Worm (Caenorhabditis elegans) whole organism, L4/young adult: ENCODE data around the gene tag-180.

Experiments
- W03F9.2 ChIP-seq: fragments of 150-350 bp; optimal IDR thresholded peaks from 2 replicates; lab custom pipeline; 2014; ENCODE audit warnings: missing biosample characterization, missing genetic modification characterization
- dao-5 ChIP-seq: sonication (generic microtip); optimal IDR thresholded peaks from 2 replicates; lab custom pipeline; 2016; ENCODE audit warnings: missing genotype, missing genetic modification characterization, moderate library complexity, missing compliant biosample characterization
- him-1 ChIP-seq: sonication (generic microtip); optimal IDR thresholded peaks from 2 replicates; lab custom pipeline; 2016; ENCODE audit warnings: missing genotype, missing genetic modification reagents, missing genetic modification characterization, missing compliant biosample characterization

The tag-180 gene

DNA sequence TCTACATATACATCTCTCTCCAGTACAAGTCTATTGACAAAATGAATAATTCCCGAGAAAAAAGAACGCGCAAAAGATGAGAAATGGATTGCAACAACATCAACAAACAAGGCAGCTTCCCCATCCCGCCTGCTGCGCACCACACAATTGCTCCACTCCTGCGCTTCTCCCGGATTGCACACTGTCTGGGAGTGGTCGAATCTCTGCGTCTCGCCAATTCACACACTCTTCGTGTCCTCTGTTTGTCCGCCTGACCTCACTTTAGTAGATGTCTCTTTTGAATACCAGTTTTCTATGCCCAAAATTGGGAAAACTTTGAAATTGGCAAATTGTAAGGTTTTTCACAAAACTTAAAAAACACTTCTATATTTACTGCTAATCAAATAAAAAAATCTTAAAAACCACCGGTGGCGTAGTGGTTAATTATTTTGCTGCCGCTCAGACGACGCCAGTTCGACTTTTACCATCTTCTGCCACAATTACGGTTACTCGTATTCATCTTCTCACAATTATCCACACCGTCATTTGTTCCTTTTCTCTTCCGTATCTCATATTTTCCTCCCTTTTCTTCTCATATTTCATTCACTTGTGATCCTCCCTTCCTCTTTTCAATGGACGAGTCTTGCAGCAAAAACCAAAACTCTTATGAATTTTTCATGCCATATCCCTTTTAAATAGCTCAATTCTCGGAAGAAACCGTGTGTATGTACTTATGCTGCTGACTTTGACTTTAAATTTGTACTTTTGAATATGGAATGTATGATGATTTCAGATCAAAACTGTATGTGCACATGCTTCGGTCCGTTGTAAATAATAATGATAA lies 23.4 kb downstream of the tag-180 start, which contains the start of gene rsf-1:
TSS of gene rsf-1 (plus strand) at position 773 of the 823 bp plus-strand sequence.
- TF ChIP-seq dao-5: no peak
- no peak for TF ChIP-seq him-1 (tag; lab: Kevin White, UChicago)
- TF ChIP-seq W03F9.2: no peak

DNA sequence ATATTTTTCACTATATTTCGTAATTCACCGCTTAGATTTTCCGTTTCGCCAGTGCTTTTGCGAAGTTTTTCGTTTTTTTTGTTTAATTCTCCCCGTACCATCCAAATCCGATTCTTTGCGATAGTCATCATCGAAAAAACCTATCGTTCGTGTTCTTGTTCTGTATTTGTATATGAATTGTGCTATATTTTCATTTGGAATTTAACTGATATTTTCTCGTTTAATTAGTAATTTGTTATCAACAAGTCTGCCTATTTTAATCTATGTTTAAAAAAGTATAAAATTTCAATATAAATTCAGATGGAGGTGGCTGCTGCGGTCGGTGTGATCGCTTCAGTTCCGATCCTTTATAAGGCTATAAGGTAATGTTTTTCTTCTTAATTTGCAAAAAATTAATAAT lies 26.6 kb downstream of the tag-180 start, which contains the start of gene samp-1:
TSS of gene samp-1 (plus strand) at position 301 of the 400 bp plus-strand sequence.
- no peak for TF ChIP-seq him-1 (tag; lab: Kevin White, UChicago)
- TF ChIP-seq W03F9.2: no peak

DNA sequence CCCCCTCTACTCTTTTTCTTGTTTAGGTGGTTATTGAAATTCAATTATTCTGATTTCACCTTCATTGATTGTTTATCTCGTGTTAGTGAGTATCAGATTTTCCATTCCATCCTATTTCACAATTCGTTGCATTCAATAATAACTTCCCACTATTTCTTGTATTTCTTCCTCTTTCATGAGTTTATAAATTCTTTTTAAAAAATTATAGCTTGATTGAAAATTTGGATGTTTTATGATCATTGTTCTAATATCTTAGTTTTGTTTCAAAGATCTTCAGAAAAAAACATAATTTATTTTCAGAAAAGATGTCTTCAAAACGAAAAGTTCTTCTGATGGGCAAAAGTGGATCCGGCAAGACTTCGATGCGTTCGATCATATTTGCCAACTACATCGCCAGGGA lies 28.2 kb downstream of the tag-180 start, which contains the start of gene raga-1:
TSS of gene raga-1 (plus strand) at position 301 of the 400 bp plus-strand sequence.
- no peak for TF ChIP-seq dao-5
- no peak for TF ChIP-seq W03F9.2
- TF ChIP-seq him-1 (tag; lab: Kevin White, UChicago): no peak

DNA sequence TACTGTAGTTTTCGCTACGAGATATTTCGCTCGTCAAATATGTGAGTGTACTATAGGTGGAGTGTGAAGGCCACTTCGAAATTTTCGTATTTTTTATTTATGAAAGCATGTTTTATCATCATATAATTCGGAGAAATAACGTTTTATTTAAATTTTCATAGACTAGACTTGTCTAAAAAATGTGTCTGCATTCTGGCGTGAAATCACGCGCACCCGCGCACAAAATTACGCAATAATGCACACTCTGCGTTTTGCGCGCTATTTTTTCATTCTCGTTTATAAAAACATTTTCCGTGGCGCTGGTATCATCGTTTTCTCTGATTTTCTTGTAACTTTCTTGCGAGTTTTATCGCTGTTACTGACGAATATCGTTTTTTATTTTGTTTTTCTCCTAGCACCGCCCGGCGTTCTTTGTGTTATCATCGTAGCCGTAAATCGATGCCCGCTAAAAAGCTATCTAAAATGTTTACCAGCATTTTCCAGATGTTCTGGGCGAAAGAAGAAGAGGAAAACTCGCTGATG lies 32.0 kb downstream of the tag-180 start, which contains the start of gene saps-1:
TSS of gene saps-1 (plus strand) at position 472 of the 522 bp plus-strand sequence.
- no peak for TF ChIP-seq dao-5
- peak; percentile 31 for TF ChIP-seq W03F9.2

DNA sequence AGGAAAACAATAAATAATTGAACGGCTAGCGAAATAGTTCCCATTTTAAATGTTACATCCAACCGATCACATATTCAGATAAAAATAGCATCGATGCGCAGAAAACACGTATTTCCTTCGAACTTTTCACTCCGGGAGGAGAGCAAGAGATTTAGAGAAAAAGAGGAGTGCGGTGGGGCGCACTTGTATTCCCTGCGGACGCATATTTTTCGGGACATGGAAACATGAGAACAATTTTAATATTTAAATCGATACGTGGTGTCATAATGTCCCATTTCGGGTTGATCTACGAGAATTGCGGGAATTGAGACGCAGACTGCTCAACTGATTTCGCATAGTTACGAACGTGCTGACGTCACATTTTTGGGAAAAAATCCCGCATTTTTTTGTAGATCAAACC lies 35.8 kb downstream of the tag-180 start, which contains the start of gene C47G2.4:
TSS of gene C47G2.4 (minus strand) at position 174 of the 400 bp plus-strand sequence.
- TF ChIP-seq him-1 (tag; lab: Kevin White, UChicago) (no peak), dao-5 (no peak), W03F9.2 (peak; percentile 69)

DNA sequence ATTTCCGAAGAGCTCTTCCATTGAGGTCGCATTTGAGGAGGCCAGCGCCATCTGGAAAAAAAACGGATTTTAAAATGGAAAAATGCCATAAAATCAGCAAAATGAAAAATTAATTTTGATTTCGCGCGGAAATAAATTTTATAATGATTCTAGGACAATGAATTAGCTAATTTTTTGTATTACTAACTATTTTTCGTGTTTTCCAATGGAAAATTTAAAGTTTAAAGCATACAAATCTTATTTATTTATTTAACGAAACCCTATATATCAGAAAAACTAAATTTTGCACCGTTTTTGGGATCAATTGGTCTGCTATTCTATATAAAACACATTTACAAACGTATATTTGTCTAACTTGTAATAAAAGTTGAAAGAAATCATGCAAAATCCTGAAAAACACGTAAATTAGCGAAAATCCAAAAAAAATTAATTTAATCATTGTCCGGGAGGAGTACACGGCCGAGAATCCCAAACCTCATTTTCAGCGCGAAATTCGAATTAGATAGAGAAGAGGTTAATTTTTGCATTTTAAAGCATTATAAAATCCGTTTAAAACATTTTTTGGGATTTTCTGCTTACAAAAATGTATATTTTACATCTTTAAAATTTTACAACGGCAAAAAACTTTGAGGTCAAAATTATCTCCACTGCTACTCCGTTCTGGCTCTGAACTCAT lies 39.0 kb downstream of the tag-180 start, which contains the start of gene C47G2.3:
TSS of gene C47G2.3 (minus strand) at position 51 of the 676 bp plus-strand sequence.
- TF ChIP-seq W03F9.2 (peak; percentile 71), dao-5 (no peak), him-1 (tag; lab: Kevin White, UChicago) (peak; percentile 5)

DNA sequence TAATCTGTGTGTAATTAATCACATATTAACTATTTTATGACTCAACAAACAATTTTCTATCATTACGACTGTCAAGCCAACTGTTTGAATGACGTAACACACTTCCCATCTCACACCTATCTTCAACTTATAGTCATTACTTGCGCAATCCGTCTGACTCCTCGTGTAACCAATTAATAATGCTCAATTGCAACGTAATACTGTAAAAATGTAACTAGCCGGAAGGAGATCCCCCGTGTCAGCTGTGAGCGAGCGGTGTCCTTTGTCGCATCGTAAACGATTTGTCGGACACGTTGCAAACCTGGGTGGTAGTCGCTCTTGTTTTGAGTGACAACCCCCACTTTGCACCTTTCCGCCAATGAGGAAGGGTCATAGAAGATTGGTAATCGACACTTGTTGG lies 41.1 kb downstream of the tag-180 start:
- TF ChIP-seq W03F9.2 (no peak), him-1 (tag; lab: Kevin White, UChicago) (no peak), dao-5 (no peak)

DNA sequence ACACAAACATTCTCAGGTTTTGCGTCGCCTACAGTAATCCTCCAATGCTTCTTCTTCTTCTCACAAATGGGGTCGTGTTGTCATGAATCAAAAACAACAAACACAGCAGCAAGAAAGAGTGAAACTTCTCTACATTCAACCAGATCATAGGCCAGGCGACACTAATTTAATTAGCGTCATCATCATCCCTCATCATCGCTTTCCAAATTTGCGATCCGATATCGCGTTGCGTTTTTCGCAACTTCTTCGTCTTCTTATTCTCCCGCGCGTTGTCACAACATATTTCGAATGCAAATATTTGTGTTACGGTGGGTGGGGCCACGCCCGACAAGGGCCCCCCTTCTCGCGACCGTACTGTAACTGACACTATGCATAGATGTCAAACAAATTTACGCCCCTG lies 42.8 kb downstream of the tag-180 start:
- no peak for TF ChIP-seq W03F9.2
- TF ChIP-seq dao-5: no peak
- no peak for TF ChIP-seq him-1 (tag; lab: Kevin White, UChicago)

DNA sequence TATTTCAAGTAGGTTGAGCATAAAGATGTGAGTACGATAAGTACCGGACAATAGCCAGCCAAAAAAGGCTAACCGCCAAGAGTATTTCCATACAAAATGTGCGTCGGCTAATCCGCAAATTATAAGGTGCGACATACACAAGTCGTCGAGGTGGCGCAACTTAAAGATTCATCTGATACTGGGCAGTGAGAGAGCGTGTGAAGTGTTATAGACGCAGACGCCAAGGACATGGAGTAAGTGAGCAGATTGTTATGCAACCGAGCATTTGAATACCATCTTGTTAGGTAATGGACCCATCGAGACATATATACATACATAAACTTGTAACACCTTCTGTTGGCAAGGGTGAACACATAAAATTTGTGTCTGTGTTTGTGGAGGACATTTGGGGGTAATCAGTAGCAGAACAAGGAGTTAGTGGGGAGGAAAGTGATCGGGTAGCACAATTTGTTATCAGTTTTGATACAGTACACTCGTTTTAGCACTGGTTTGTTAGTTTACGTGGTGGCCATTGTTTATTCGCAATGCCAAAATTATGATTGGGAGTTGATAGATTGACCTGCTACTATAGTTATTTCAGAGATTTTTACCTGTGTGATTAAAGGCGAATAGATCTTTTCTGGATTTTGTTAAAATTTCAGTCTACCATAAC lies 43.8 kb downstream of the tag-180 start:
- no peak for TF ChIP-seq dao-5
- TF ChIP-seq W03F9.2: no peak
- no peak for TF ChIP-seq him-1 (tag; lab: Kevin White, UChicago)

DNA sequence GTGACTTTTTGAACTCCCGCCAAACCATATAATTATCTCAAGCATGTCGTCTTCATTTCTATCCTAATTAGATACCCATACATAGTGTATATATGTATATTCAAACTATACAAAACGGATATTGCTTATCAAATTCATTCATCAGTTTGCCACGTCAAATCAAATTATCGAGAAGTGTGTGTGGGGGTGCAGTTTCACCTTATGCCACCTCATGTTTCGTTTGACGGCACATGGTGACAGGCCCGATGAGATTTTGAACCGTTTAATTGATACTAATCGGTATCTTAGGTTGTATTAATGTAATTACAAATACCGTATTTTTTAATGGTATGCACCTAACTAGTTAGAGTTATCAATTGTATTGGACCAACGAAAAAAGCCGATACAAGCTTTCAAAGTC lies 44.5 kb downstream of the tag-180 start:
- TF ChIP-seq him-1 (tag; lab: Kevin White, UChicago) (no peak), W03F9.2 (no peak), dao-5 (no peak)

DNA sequence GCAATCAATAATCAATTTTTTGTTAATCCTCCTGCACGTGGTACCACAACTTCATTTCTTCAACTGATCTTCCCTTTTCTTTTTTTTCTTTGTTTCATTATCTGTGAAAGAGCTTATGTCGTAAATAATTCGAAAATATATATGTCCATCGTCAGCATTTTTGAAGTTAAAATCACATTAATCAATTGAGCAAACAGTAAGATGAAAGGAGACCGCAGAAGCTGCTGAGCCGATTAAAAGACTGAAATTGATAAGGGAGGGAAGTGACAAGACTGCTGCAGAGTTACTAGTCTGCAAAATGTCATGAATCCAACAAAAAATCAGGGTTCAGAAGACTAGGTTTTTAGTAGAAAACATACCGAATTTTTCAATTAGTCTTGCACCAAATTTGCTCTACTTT lies 45.4 kb downstream of the tag-180 start:
- no peak for TF ChIP-seq dao-5
- no peak for TF ChIP-seq him-1 (tag; lab: Kevin White, UChicago)
- no peak for TF ChIP-seq W03F9.2

DNA sequence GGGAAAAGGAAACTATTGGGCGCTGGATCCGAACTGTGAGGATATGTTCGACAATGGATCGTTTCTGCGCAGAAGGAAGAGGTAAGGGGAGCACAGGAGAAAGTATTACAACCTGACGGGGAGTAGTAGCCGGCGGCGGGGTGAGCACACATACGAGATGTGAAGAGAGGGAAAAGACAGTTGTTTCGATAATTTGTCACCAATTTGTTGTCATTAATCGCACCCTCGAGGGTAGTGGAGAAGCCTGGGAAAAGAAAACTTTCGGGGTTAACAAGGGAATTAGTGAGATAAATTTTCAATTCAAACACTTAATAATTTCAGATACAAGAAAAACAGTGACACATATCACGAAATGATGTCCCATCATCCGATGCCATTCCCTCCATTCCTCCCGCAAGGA lies 46.2 kb downstream of the tag-180 start:
- TF ChIP-seq dao-5 (no peak), W03F9.2 (no peak), him-1 (tag; lab: Kevin White, UChicago) (no peak)

DNA sequence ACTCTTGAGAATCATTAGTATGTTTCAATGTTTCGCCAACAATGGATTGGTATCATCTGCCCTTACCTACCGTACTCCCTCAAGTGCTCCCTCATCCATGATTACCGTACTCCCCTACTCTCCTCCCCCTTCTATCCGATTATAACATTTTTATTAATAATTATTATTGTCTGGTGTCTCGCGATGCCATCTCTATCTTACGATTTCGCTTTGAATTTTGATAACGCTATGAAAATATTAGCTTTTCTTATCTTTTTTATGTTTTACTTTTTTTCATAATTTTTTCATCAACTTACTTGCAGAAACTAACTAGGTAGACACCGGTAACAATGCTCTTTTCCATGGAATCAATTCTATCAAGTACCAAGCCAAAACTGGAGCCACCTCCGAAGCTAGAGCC lies 47.6 kb downstream of the tag-180 start, which contains the start of gene unc-130:
TSS of gene unc-130 (plus strand) at position 301 of the 400 bp plus-strand sequence.
- TF ChIP-seq dao-5 (no peak), him-1 (tag; lab: Kevin White, UChicago) (no peak), W03F9.2 (no peak)

DNA sequence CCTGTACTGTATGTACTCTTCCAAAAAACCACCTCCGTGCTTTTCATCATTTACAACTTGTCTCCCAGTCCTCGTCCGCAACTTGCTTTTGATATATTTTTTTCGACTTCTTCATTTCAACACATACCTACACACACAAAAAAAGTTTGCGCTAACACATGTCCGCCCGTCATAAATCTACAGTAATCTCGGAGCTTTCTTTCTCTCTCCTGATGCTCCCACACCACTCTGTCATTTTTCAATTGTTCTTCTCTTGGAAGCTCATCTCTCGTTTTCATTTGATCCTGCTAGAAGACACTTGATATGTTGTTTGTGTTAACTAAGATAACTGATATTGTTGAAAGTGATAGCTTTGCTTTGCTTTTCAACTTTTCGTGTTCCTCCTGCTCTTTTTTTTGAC lies 48.1 kb downstream of the tag-180 start:
- TF ChIP-seq dao-5 (no peak), him-1 (tag; lab: Kevin White, UChicago) (no peak), W03F9.2 (no peak)
